Worm (Caenorhabditis elegans) whole organism, L4/young adult: ENCODE results near the gene vps-54.

ENCODE experiments used
- dao-5 ChIP-seq: sonication (generic microtip); optimal IDR thresholded peaks from 2 replicates; lab custom pipeline; 2016; ENCODE audit warnings: missing genotype, missing genetic modification characterization, moderate library complexity, missing compliant biosample characterization
- him-1 ChIP-seq: sonication (generic microtip); optimal IDR thresholded peaks from 2 replicates; lab custom pipeline; 2016; ENCODE audit warnings: missing genotype, missing genetic modification reagents, missing genetic modification characterization, missing compliant biosample characterization

DNA sequence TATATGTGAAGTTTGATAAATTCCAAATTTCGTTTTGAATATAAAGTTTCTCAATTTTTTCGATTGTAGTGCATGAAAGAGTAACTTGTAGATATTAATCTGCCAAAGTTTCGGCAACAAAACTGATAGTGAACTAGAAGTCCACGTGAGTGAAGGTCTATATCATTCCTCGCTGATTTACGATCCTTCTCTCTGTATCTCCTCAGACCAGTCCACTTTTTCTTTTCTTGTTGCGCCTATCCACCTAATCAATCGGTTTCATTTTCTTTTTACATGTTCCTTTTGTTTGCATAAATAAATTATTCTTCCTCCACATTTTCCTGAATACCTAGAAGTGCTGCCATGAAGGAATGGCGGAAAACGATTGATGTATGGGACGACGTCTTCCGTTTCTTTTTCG, 12.1 kb downstream of the vps-54 start:
- TF ChIP-seq dao-5 (no peak), him-1 (tag; lab: Kevin White, UChicago) (no peak)
